Fruit fly (Drosophila melanogaster): ENCODE data around the gene CG5478.

The CG5478 gene

dm6 chr3R:15933609-15934232, at the start of gene CG5478, which contains the start of gene blp (continued):
- TF ChIP-seq CG34224 (GFP tag; IDR thresholded peaks at IDR 0.05; ENCODE audit: partially characterized antibody) (peak; percentile 97), CG17568 (GFP tag; optimal IDR thresholded peaks at IDR 0.05) (no peak), CG17361 (GFP tag; IDR thresholded peaks at IDR 0.05) (no peak), caup (GFP tag; optimal IDR thresholded peaks at IDR 0.05; ENCODE audit: severe bottlenecking) (no peak), Antp (GFP tag; optimal IDR thresholded peaks at IDR 0.05) (no peak), CG6854 (GFP tag; optimal IDR thresholded peaks at IDR 0.05) (no peak), zfh1 (GFP tag; IDR thresholded peaks at IDR 0.05) (no peak), CG11504 (tag; optimal IDR thresholded peaks at IDR 0.05) (no peak), CG9437 (GFP tag; optimal IDR thresholded peaks at IDR 0.05) (no peak), tup (GFP tag; optimal IDR thresholded peaks at IDR 0.05) (no peak), eyg (GFP tag; optimal IDR thresholded peaks at IDR 0.05) (no peak), twi (tag; optimal IDR thresholded peaks at IDR 0.05) (no peak), grau (tag; optimal IDR thresholded peaks at IDR 0.05) (no peak), Dll (GFP tag; IDR thresholded peaks at IDR 0.05; ENCODE audit: partially characterized antibody) (peak; percentile 94), HmgZ (tag; optimal IDR thresholded peaks at IDR 0.05) (peak; percentile 42), CG12071 (GFP tag; optimal IDR thresholded peaks at IDR 0.05) (no peak), Trl (optimal IDR thresholded peaks at IDR 0.05) (no peak), Trl (GFP tag; optimal IDR thresholded peaks at IDR 0.05) (no peak), CG17802 (tag; optimal IDR thresholded peaks at IDR 0.05) (no peak), Hmr (GFP tag; optimal IDR thresholded peaks at IDR 0.05) (no peak), ash1 (GFP tag; optimal IDR thresholded peaks at IDR 0.05) (no peak), so (GFP tag; IDR thresholded peaks at IDR 0.05) (no peak; the same call in 2 of the 3 replicates), mirr (GFP tag; optimal IDR thresholded peaks at IDR 0.05) (no peak), Xbp1 (GFP tag; optimal IDR thresholded peaks at IDR 0.05) (no peak), CG7556 (GFP tag; optimal IDR thresholded peaks at IDR 0.05) (no peak), Asciz (GFP tag; optimal IDR thresholded peaks at IDR 0.05) (no peak), lilli (GFP tag; optimal IDR thresholded peaks at IDR 0.05) (no peak), Ada2b (GFP tag; IDR thresholded peaks at IDR 0.05) (no peak), CG11398 (GFP tag; optimal IDR thresholded peaks at IDR 0.05) (no peak), CG2875 (GFP tag; optimal IDR thresholded peaks at IDR 0.05) (no peak), GATAe (GFP tag; conservative IDR thresholded peaks at IDR 0.05) (no peak), bsh (GFP tag; optimal IDR thresholded peaks at IDR 0.05) (no peak), CG6272 (GFP tag; IDR thresholded peaks at IDR 0.05) (no peak), sisA (GFP tag; IDR thresholded peaks at IDR 0.05) (no peak), cas (GFP tag; IDR thresholded peaks at IDR 0.05) (no peak), CG2678 (tag; optimal IDR thresholded peaks at IDR 0.05) (no peak), tap (tag; optimal IDR thresholded peaks at IDR 0.05) (no peak), odd (GFP tag; optimal IDR thresholded peaks at IDR 0.05) (no peak), CG5953 (GFP tag; IDR thresholded peaks at IDR 0.05) (no peak), CG10147 (GFP tag; optimal IDR thresholded peaks at IDR 0.05) (no peak), Hmx (GFP tag; optimal IDR thresholded peaks at IDR 0.05) (no peak), usp (GFP tag; optimal IDR thresholded peaks at IDR 0.05) (no peak), org-1 (GFP tag; optimal IDR thresholded peaks at IDR 0.05) (no peak), CG3407 (GFP tag; optimal IDR thresholded peaks at IDR 0.05) (no peak), CG5180 (GFP tag; optimal IDR thresholded peaks at IDR 0.05) (no peak), Lim3 (GFP tag; IDR thresholded peaks at IDR 0.05) (no peak), ftz-f1 (GFP tag; optimal IDR thresholded peaks at IDR 0.05) (no peak), fd64A (GFP tag; optimal IDR thresholded peaks at IDR 0.05) (no peak), salm (tag; optimal IDR thresholded peaks at IDR 0.05) (no peak), sd (tag; optimal IDR thresholded peaks at IDR 0.05) (peak; percentile 49), CG9727 (GFP tag; optimal IDR thresholded peaks at IDR 0.05) (no peak)

All from whole organism, embryonic.